Worm (Caenorhabditis elegans) whole organism, L4/young adult: ENCODE data around the gene ceh-76.

Source experiments
- W03F9.2 ChIP-seq: fragments of 150-350 bp; optimal IDR thresholded peaks from 2 replicates; lab custom pipeline; 2014; ENCODE audit warnings: missing biosample characterization, missing genetic modification characterization
- dao-5 ChIP-seq: sonication (generic microtip); optimal IDR thresholded peaks from 2 replicates; lab custom pipeline; 2016; ENCODE audit warnings: missing genotype, missing genetic modification characterization, moderate library complexity, missing compliant biosample characterization
- him-1 ChIP-seq: sonication (generic microtip); optimal IDR thresholded peaks from 2 replicates; lab custom pipeline; 2016; ENCODE audit warnings: missing genotype, missing genetic modification reagents, missing genetic modification characterization, missing compliant biosample characterization

The ceh-76 gene

ce11 chrV:7994570-7994969, at the start of gene ceh-76:
Gene ceh-76 (minus strand): TSS chrV:7994670.
- TF ChIP-seq dao-5 (no peak), him-1 (no peak), W03F9.2 (tag; lab: Kevin White, UChicago) (no peak)

- TF ChIP-seq dao-5 (no peak), him-1 (no peak), W03F9.2 (tag; lab: Kevin White, UChicago) (no peak)
Measured at ce11 chrV:8043664-8044063, 49.2 kb upstream of the ceh-76 start.

- TF ChIP-seq W03F9.2 (tag; lab: Kevin White, UChicago) (no peak), him-1 (no peak), dao-5 (no peak)
Measured at ce11 chrV:8041336-8041868, 46.9 kb upstream of the ceh-76 start.

ce11 chrV:8040247-8041084, 46.0 kb upstream of the ceh-76 start:
- TF ChIP-seq dao-5, result no peak
- TF ChIP-seq W03F9.2 (tag; lab: Kevin White, UChicago), result no peak
- no peak for TF ChIP-seq him-1

- no peak for TF ChIP-seq W03F9.2 (tag; lab: Kevin White, UChicago)
- TF ChIP-seq dao-5, result no peak
- TF ChIP-seq him-1, result no peak
Measured at ce11 chrV:8039606-8040005, 45.1 kb upstream of the ceh-76 start.

ce11 chrV:8039085-8039525, 44.6 kb upstream of the ceh-76 start:
- TF ChIP-seq W03F9.2 (tag; lab: Kevin White, UChicago) (no peak), dao-5 (no peak), him-1 (no peak)

ce11 chrV:8035947-8036346, 41.5 kb upstream of the ceh-76 start, which contains the start of gene ZC513.14:
Gene ZC513.14 (minus strand): TSS chrV:8036047.
- TF ChIP-seq W03F9.2 (tag; lab: Kevin White, UChicago), result no peak
- no peak for TF ChIP-seq dao-5
- no peak for TF ChIP-seq him-1

- TF ChIP-seq dao-5 (no peak), W03F9.2 (tag; lab: Kevin White, UChicago) (no peak), him-1 (no peak)
Measured at ce11 chrV:8034811-8035210, 40.3 kb upstream of the ceh-76 start, which contains the start of gene algn-12. Gene algn-12 (plus strand): TSS chrV:8035111.

- TF ChIP-seq him-1 (no peak), dao-5 (no peak), W03F9.2 (tag; lab: Kevin White, UChicago) (no peak)
Measured at ce11 chrV:8031121-8031520, 36.7 kb upstream of the ceh-76 start, which contains the start of gene vars-1. Gene vars-1 (plus strand): TSS chrV:8031411.

ce11 chrV:8028825-8029489, 34.5 kb upstream of the ceh-76 start, which contains the start of gene oma-2:
Gene oma-2 (plus strand): TSS chrV:8029439.
- TF ChIP-seq dao-5 (no peak), W03F9.2 (tag; lab: Kevin White, UChicago) (no peak), him-1 (no peak)

- TF ChIP-seq him-1, result no peak
- TF ChIP-seq W03F9.2 (tag; lab: Kevin White, UChicago), result no peak
- no peak for TF ChIP-seq dao-5
Measured at ce11 chrV:8027429-8028142, 33.1 kb upstream of the ceh-76 start.

ce11 chrV:8026343-8026742, 31.9 kb upstream of the ceh-76 start, which contains the start of gene F43H9.4:
Gene F43H9.4 (plus strand): TSS chrV:8026708.
- TF ChIP-seq him-1 (no peak), dao-5 (no peak), W03F9.2 (tag; lab: Kevin White, UChicago) (no peak)

ce11 chrV:8025259-8025658, 30.8 kb upstream of the ceh-76 start:
- TF ChIP-seq W03F9.2 (tag; lab: Kevin White, UChicago), result no peak
- TF ChIP-seq dao-5, result no peak
- no peak for TF ChIP-seq him-1

- no peak for TF ChIP-seq him-1
- no peak for TF ChIP-seq dao-5
- TF ChIP-seq W03F9.2 (tag; lab: Kevin White, UChicago), result no peak
Measured at ce11 chrV:8024752-8025151, 30.3 kb upstream of the ceh-76 start, which contains the start of gene F43H9.3. Gene F43H9.3 (minus strand): TSS chrV:8024940.
